Worm (Caenorhabditis elegans) whole organism, L1 larva: ENCODE measurements around the gene cpsf-1.

Experiments used
- ama-1 ChIP-seq: fragments of 150-350 bp; optimal IDR thresholded peaks from 2 replicates; lab custom pipeline; 2014
- efl-3 ChIP-seq: fragments of 200-800 bp; sonication (Bioruptor generic); optimal IDR thresholded peaks from 2 replicates; lab custom pipeline; 2018; ENCODE audit warnings: mild to moderate bottlenecking, missing genetic modification characterization, missing compliant biosample characterization
- ets-5 ChIP-seq: fragments of 200-800 bp; sonication (Bioruptor generic); IDR thresholded peaks from 2 replicates; pipeline ENCODE4 v1.3.6; 2022; ENCODE audit warnings: missing genetic modification characterization, missing compliant biosample characterization
- hlh-4 ChIP-seq: sonication (generic microtip); optimal IDR thresholded peaks from 2 replicates; lab custom pipeline; 2016; ENCODE audit warnings: mild to moderate bottlenecking, missing genetic modification characterization, missing compliant biosample characterization
- jun-1 ChIP-seq: fragments of 150-350 bp; optimal IDR thresholded peaks from 2 replicates; lab custom pipeline; 2014; ENCODE audit warnings: missing biosample characterization, missing genetic modification reagents, missing genetic modification characterization
- lin-35 ChIP-seq, 2 experiments: fragments of 150-350 bp; optimal IDR thresholded peaks; 2 replicates each; lab custom pipeline; 2014; ENCODE audit warnings: missing biosample characterization in 2 of 2, missing genetic modification characterization in 2 of 2, missing genetic modification reagents in 2 of 2
- mab-9 ChIP-seq: fragments of 200-800 bp; sonication (Bioruptor generic); IDR thresholded peaks from 2 replicates; pipeline ENCODE4 v1.3.6; 2022; ENCODE audit warnings: missing genetic modification reagents, missing genetic modification characterization, missing compliant biosample characterization
- nhr-11 ChIP-seq: fragments of 150-350 bp; optimal IDR thresholded peaks from 2 replicates; lab custom pipeline; 2014; ENCODE audit warnings: missing biosample characterization, missing genetic modification characterization
- nhr-237 ChIP-seq: fragments of 150-350 bp; optimal IDR thresholded peaks from 2 replicates; lab custom pipeline; 2014; ENCODE audit warnings: missing biosample characterization, missing genetic modification characterization
- sptf-1 ChIP-seq: fragments of 150-350 bp; optimal IDR thresholded peaks from 2 replicates; lab custom pipeline; 2014; ENCODE audit warnings: missing biosample characterization, missing genetic modification characterization
- tbx-2 ChIP-seq: sonication (generic microtip); optimal IDR thresholded peaks from 2 replicates; lab custom pipeline; 2016; ENCODE audit warnings: missing genetic modification characterization, missing compliant biosample characterization
- zag-1 ChIP-seq: fragments of 150-350 bp; optimal IDR thresholded peaks from 2 replicates; lab custom pipeline; 2014; ENCODE audit warnings: missing biosample characterization, missing genetic modification characterization
- ztf-4 ChIP-seq: fragments of 150-350 bp; optimal IDR thresholded peaks from 2 replicates; lab custom pipeline; 2014; ENCODE audit warnings: missing biosample characterization, missing genetic modification characterization

DNA sequence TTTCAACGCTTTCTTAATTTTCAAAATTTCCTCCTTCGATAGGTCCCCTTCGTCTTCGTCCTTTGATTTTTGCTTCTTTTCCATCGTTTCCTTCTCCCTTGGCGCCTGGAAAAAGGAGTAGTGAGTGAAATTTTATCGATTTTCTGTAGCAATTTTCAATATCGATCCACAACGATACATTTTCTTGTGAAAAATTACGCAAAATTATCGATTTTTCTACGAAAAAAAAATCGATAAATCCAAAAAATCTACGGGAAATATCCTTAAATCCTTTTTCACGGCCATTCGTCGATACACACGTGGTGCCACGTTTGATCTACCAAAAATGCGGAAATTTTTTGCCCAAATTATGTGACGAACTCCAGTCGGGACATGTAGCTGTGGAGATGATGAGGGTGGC, 61.7 kb downstream of the cpsf-1 start:
- TF ChIP-seq ets-5 (GFP tag; lab: Robert Waterston, UW), result no peak
- TF ChIP-seq jun-1, result no peak
- TF ChIP-seq nhr-237 (tag; lab: Kevin White, UChicago), result no peak
- TF ChIP-seq hlh-4 (tag; lab: Kevin White, UChicago), result no peak
- no peak for TF ChIP-seq efl-3 (GFP tag; lab: Kevin White, UChicago)
- TF ChIP-seq ztf-4 (tag; lab: Kevin White, UChicago), result no peak
- TF ChIP-seq lin-35 (GFP tag; optimal IDR thresholded peaks at IDR 0.05; lab: Kevin White, UChicago), result no peak
- no peak for TF ChIP-seq sptf-1 (tag; lab: Kevin White, UChicago)
- TF ChIP-seq tbx-2 (tag; lab: Kevin White, UChicago), result no peak
- TF ChIP-seq nhr-11 (tag; lab: Kevin White, UChicago), result no peak
- TF ChIP-seq mab-9 (GFP tag; lab: Robert Waterston, UW), result no peak
- TF ChIP-seq zag-1, result no peak
- no peak for TF ChIP-seq ama-1 (lab: Kevin White, UChicago)
